Fruit fly (Drosophila melanogaster) whole organism, embryonic: ENCODE results near the gene CG1463.
A peak's percentile ranks its signal among the peaks of the same experiment; 100 is the strongest.

Experiments
- CG12236 ChIP-seq: fragments of 200-800 bp; sonication (Bioruptor generic); optimal IDR thresholded peaks from 2 replicates; lab custom pipeline; 2016; ENCODE audit warnings: missing biosample characterization, missing genetic modification characterization
- CG13424 ChIP-seq: fragments of 200-800 bp; sonication (Bioruptor generic); optimal IDR thresholded peaks from 2 replicates; lab custom pipeline; 2019; ENCODE audit warnings: missing biosample characterization, mild to moderate bottlenecking, missing genetic modification characterization, moderate library complexity
- CG15514 ChIP-seq: fragments of 200-800 bp; sonication (Bioruptor generic); optimal IDR thresholded peaks from 3 replicates; lab custom pipeline; 2017; ENCODE audit warnings: missing biosample characterization, missing genetic modification characterization, mild to moderate bottlenecking, moderate library complexity, missing genetic modification reagents
- CG1602 ChIP-seq: fragments of 200-800 bp; sonication (Bioruptor generic); optimal IDR thresholded peaks from 3 replicates; lab custom pipeline; 2016; ENCODE audit warnings: missing biosample characterization, missing genetic modification characterization
- CG16815 ChIP-seq: fragments of 200-800 bp; sonication (Bioruptor generic); optimal IDR thresholded peaks from 3 replicates; lab custom pipeline; 2017; ENCODE audit warnings: missing biosample characterization, mild to moderate bottlenecking, missing genetic modification characterization
- CG17186 ChIP-seq: fragments of 200-800 bp; sonication (Bioruptor generic); optimal IDR thresholded peaks from 3 replicates; lab custom pipeline; 2017; ENCODE audit warnings: missing biosample characterization, missing genetic modification reagents, missing genetic modification characterization
- CG17359 ChIP-seq: fragments of 200-800 bp; sonication (Bioruptor generic); optimal IDR thresholded peaks from 3 replicates; lab custom pipeline; 2018; ENCODE audit warnings: missing biosample characterization, mild to moderate bottlenecking, missing genetic modification characterization, moderate library complexity
- CG17385 ChIP-seq: fragments of 200-800 bp; sonication (Bioruptor generic); optimal IDR thresholded peaks from 3 replicates; lab custom pipeline; 2018; ENCODE audit warnings: missing biosample characterization, mild to moderate bottlenecking, missing genetic modification characterization
- CG17829 ChIP-seq: fragments of 200-800 bp; optimal IDR thresholded peaks from 2 replicates; lab custom pipeline; 2019; ENCODE audit warnings: missing biosample characterization, mild to moderate bottlenecking, missing genetic modification characterization, moderate library complexity
- CG18011 ChIP-seq: fragments of 200-800 bp; sonication (Bioruptor generic); optimal IDR thresholded peaks from 2 replicates; lab custom pipeline; 2017; ENCODE audit warnings: missing biosample characterization, missing genetic modification characterization, mild to moderate bottlenecking, moderate library complexity, missing genotype
- CG1832 ChIP-seq: fragments of 200-800 bp; sonication (Bioruptor generic); optimal IDR thresholded peaks from 2 replicates; lab custom pipeline; 2017; ENCODE audit warnings: missing biosample characterization, mild to moderate bottlenecking, missing genetic modification characterization, inconsistent platforms
- CG2116 ChIP-seq: fragments of 200-800 bp; sonication (Bioruptor generic); optimal IDR thresholded peaks from 3 replicates; lab custom pipeline; 2018; ENCODE audit warnings: missing biosample characterization, mild to moderate bottlenecking, missing genetic modification characterization
- CG3163 ChIP-seq: fragments of 200-800 bp; sonication (Bioruptor generic); optimal IDR thresholded peaks from 3 replicates; lab custom pipeline; 2016; ENCODE audit warnings: missing biosample characterization, missing genetic modification characterization
- CG32772 ChIP-seq: fragments of 200-800 bp; sonication (Bioruptor generic); IDR thresholded peaks from 2 replicates; pipeline ENCODE4 v1.3.6; 2022; ENCODE audit warnings: missing biosample characterization, missing genetic modification characterization
- CG4360 ChIP-seq: fragments of 200-800 bp; sonication (Bioruptor generic); IDR thresholded peaks from 2 replicates; pipeline ENCODE4 v1.3.6; 2022; ENCODE audit warnings: missing biosample characterization, missing genetic modification characterization
- CG4820 ChIP-seq: fragments of 200-800 bp; sonication (Bioruptor generic); optimal IDR thresholded peaks from 3 replicates; lab custom pipeline; 2016; ENCODE audit warnings: missing biosample characterization, missing genetic modification characterization
- CG6175 ChIP-seq: fragments of 200-800 bp; sonication (Bioruptor generic); IDR thresholded peaks from 3 replicates; pipeline ENCODE4 v1.3.6; 2022; ENCODE audit warnings: missing biosample characterization, missing genetic modification characterization
- CG6683 ChIP-seq: fragments of 200-800 bp; sonication (Bioruptor generic); optimal IDR thresholded peaks from 2 replicates; lab custom pipeline; 2017; ENCODE audit warnings: missing biosample characterization, mild to moderate bottlenecking, missing genetic modification characterization, missing genetic modification reagents
- CG9727 ChIP-seq: fragments of 200-800 bp; sonication (Bioruptor generic); optimal IDR thresholded peaks from 3 replicates; lab custom pipeline; 2017; ENCODE audit warnings: missing biosample characterization, mild to moderate bottlenecking, missing genetic modification characterization
- CHES-1-like ChIP-seq: fragments of 200-800 bp; sonication (Bioruptor generic); optimal IDR thresholded peaks from 2 replicates; lab custom pipeline; 2016; ENCODE audit warnings: missing biosample characterization, missing genetic modification characterization
- CkIIα-i1 ChIP-seq: fragments of 200-800 bp; sonication (Bioruptor generic); IDR thresholded peaks from 2 replicates; pipeline ENCODE4 v1.3.6; 2022; ENCODE audit warnings: missing biosample characterization, missing genetic modification characterization
- Dll ChIP-seq: fragments of 200-800 bp; sonication (Bioruptor generic); IDR thresholded peaks from 4 replicates; pipeline ENCODE4 v1.3.6; 2022; ENCODE audit warnings: missing biosample characterization, missing genetic modification characterization; ENCODE audit not compliant: partially characterized antibody
- Hr39 ChIP-seq: fragments of >200 bp; optimal IDR thresholded peaks from 2 replicates; lab custom pipeline; 2017
- MTF-1 ChIP-seq: fragments of 200-800 bp; sonication (Bioruptor generic); optimal IDR thresholded peaks from 2 replicates; lab custom pipeline; 2018; ENCODE audit warnings: missing biosample characterization, mild to moderate bottlenecking, missing genetic modification characterization, borderline replicate concordance
- NK7.1 ChIP-seq: fragments of 200-800 bp; sonication (Bioruptor generic); optimal IDR thresholded peaks from 3 replicates; lab custom pipeline; 2016; ENCODE audit warnings: missing biosample characterization, missing genetic modification characterization
- Stat92E ChIP-seq, 3 experiments: fragments of >200 bp in 2 of 3; fragments of 200-800 bp in 1 of 3; sonication (Bioruptor generic) in 1 of 3; optimal IDR thresholded peaks; 2 replicates each; lab custom pipeline; 2017 to 2019; ENCODE audit warnings: missing biosample characterization in 3 of 3, missing genetic modification characterization in 3 of 3, mild to moderate bottlenecking in 1 of 3, moderate library complexity in 1 of 3
- Trl ChIP-seq, 3 experiments: fragments of >200 bp in 2 of 3; fragments of 200-800 bp in 1 of 3; sonication (Bioruptor generic) in 1 of 3; optimal IDR thresholded peaks; 2 replicates in 1 of 3; 3 replicates in 2 of 3; lab custom pipeline; 2016 to 2017; ENCODE audit warnings: missing biosample characterization in 1 of 3, missing genetic modification characterization in 1 of 3
- cg ChIP-seq: fragments of 200-800 bp; sonication (Bioruptor generic); optimal IDR thresholded peaks from 3 replicates; lab custom pipeline; 2019; ENCODE audit warnings: missing biosample characterization, mild to moderate bottlenecking, missing genetic modification characterization, moderate library complexity
- chn ChIP-seq: fragments of 200-800 bp; sonication (Bioruptor generic); optimal IDR thresholded peaks from 2 replicates; lab custom pipeline; 2016; ENCODE audit warnings: missing biosample characterization, missing genetic modification characterization
- corto ChIP-seq: fragments of 200-800 bp; sonication (Bioruptor generic); optimal IDR thresholded peaks from 2 replicates; lab custom pipeline; 2016; ENCODE audit warnings: missing biosample characterization, mild to moderate bottlenecking, missing genetic modification characterization, moderate library complexity
- crc ChIP-seq: fragments of 200-800 bp; sonication (Bioruptor generic); optimal IDR thresholded peaks from 2 replicates; lab custom pipeline; 2016; ENCODE audit warnings: missing biosample characterization, missing genetic modification characterization
- crol ChIP-seq: fragments of 200-800 bp; sonication (Bioruptor generic); IDR thresholded peaks from 2 replicates; pipeline ENCODE4 v1.3.6; 2022; ENCODE audit warnings: missing biosample characterization, missing genetic modification characterization
- dysf ChIP-seq: fragments of 200-800 bp; sonication (Bioruptor generic); IDR thresholded peaks from 3 replicates; pipeline ENCODE4 v1.3.6; 2022; ENCODE audit warnings: missing biosample characterization, missing genetic modification characterization
- eve ChIP-seq, 2 experiments: fragments of >200 bp; optimal IDR thresholded peaks; 2 replicates each; lab custom pipeline; 2017; ENCODE audit warnings: missing biosample characterization in 2 of 2, missing genetic modification characterization in 2 of 2
- exex ChIP-seq: fragments of 200-800 bp; sonication (Bioruptor generic); optimal IDR thresholded peaks from 4 replicates; lab custom pipeline; 2018; ENCODE audit warnings: missing biosample characterization, mild to moderate bottlenecking, missing genetic modification characterization, moderate library complexity
- fu2 ChIP-seq: fragments of 200-800 bp; sonication (Bioruptor generic); optimal IDR thresholded peaks from 2 replicates; lab custom pipeline; 2016; ENCODE audit warnings: missing biosample characterization, missing genetic modification characterization
- gt ChIP-seq: fragments of 200-800 bp; sonication (Bioruptor generic); IDR thresholded peaks from 2 replicates; pipeline ENCODE4 v1.3.6; 2022; ENCODE audit warnings: missing biosample characterization, missing genetic modification characterization
- ken ChIP-seq: fragments of 200-800 bp; sonication (Bioruptor generic); IDR thresholded peaks from 3 replicates; pipeline ENCODE4 v1.3.6; 2022; ENCODE audit warnings: missing biosample characterization, missing genetic modification characterization
- kni ChIP-seq: fragments of 200-800 bp; sonication (Bioruptor generic); optimal IDR thresholded peaks from 3 replicates; lab custom pipeline; 2017; ENCODE audit warnings: mild to moderate bottlenecking, missing biosample characterization, missing genetic modification reagents, missing genetic modification characterization
- lbe ChIP-seq: fragments of 200-800 bp; sonication (Bioruptor generic); optimal IDR thresholded peaks from 2 replicates; lab custom pipeline; 2016; ENCODE audit warnings: missing biosample characterization, mild to moderate bottlenecking, missing genetic modification characterization
- nom ChIP-seq: fragments of 200-800 bp; sonication (Bioruptor generic); optimal IDR thresholded peaks from 2 replicates; lab custom pipeline; 2017; ENCODE audit warnings: missing biosample characterization, missing genetic modification characterization, mild to moderate bottlenecking, moderate library complexity, missing genetic modification reagents
- pan ChIP-seq, 4 experiments: fragments of >200 bp in 3 of 4; fragments of 200-800 bp in 1 of 4; sonication (Bioruptor generic) in 1 of 4; optimal IDR thresholded peaks in 3 of 4; IDR thresholded peaks in 1 of 4; 2 replicates each; pipeline versions ENCODE4 v1.3.6 to Lab custom; 2017 to 2022; ENCODE audit warnings: missing biosample characterization in 2 of 4, missing genetic modification characterization in 2 of 4, mixed read lengths in 1 of 4
- pfk ChIP-seq: fragments of 200-800 bp; sonication (Bioruptor generic); optimal IDR thresholded peaks from 2 replicates; lab custom pipeline; 2018; ENCODE audit warnings: missing biosample characterization, mild to moderate bottlenecking, missing genetic modification characterization, moderate library complexity
- sens ChIP-seq: fragments of 200-800 bp; sonication (Bioruptor generic); peaks from one replicate; lab custom pipeline; 2016; ENCODE audit warnings: missing biosample characterization, missing genetic modification characterization
- sqz ChIP-seq: fragments of 200-800 bp; sonication (Bioruptor generic); optimal IDR thresholded peaks from 3 replicates; lab custom pipeline; 2018; ENCODE audit warnings: missing biosample characterization, mild to moderate bottlenecking, missing genetic modification characterization
- unc-4 ChIP-seq: fragments of 200-800 bp; sonication (Bioruptor generic); IDR thresholded peaks from 2 replicates; pipeline ENCODE4 v1.3.6; 2022; ENCODE audit warnings: missing biosample characterization, missing genetic modification characterization; ENCODE audit not compliant: partially characterized antibody
- vfl ChIP-seq: fragments of 200-800 bp; sonication (Bioruptor generic); optimal IDR thresholded peaks from 2 replicates; lab custom pipeline; 2016; ENCODE audit warnings: missing biosample characterization, missing genetic modification characterization

The CG1463 gene

DNA sequence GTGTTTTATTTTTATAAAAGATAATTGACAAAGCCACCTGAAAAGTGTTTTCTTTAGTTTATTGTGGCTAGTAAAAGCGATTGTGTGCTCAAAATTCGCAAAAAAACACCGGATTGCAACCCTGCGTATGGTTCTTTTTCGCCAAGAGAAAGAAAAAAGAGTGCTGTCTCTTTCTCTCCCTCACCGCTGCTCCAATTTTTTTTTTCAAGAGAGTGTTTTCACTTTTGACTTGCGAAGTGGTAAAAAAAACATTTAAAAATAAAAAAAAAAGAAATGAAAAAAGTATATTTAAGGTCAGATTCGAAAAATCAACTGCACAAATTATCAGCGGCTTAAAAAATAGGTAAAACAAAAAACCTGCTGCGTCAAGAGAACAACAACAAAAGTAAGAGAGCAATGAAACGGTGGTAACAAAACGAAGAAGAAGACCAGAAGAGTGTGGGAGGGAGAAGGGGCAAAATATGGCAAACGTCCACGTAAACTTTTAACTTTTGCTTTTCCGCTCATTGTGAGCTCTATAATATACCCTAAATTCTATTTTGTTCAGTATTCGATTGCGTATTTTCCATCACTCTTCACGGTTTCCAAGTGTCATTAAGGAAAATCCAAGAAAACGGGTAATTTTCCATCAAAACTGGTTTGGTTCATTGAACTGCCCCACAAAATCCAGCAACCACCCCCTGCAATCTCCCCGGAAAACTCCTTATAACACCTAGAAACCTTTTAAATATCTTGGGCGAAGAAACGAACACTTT is 14.9 kb downstream of the CG1463 start:
- TF ChIP-seq sqz (GFP tag; lab: Kevin White, UChicago) (peak; percentile 76), eve (GFP tag; optimal IDR thresholded peaks at IDR 0.05; lab: Kevin White, UChicago) (no peak), exex (tag; lab: Kevin White, UChicago) (no peak), MTF-1 (GFP tag; lab: Kevin White, UChicago) (no peak), CG3163 (GFP tag; lab: Kevin White, UChicago) (peak; percentile 79), nom (GFP tag; lab: Kevin White, UChicago) (peak; percentile 79), Hr39 (lab: Kevin White, UChicago) (no peak), CG6683 (GFP tag; lab: Kevin White, UChicago) (no peak), CG16815 (no peak), corto (GFP tag; lab: Kevin White, UChicago) (peak; percentile 66), lbe (GFP tag; lab: Kevin White, UChicago) (peak; percentile 60), CG17359 (tag; lab: Kevin White, UChicago) (peak; percentile 40), CG12236 (GFP tag; lab: Kevin White, UChicago) (no peak), ken (GFP tag; lab: Robert Waterston, UW) (no peak), CG1832 (GFP tag; lab: Kevin White, UChicago) (peak; percentile 23), CG4360 (peak; percentile 54; the same call in 1 of the 2 replicates), CG15514 (GFP tag; lab: Kevin White, UChicago) (no peak), Trl (optimal IDR thresholded peaks at IDR 0.05; lab: Kevin White, UChicago) (peak; percentile 70 to 91), Trl (GFP tag; optimal IDR thresholded peaks at IDR 0.05; lab: Kevin White, UChicago) (no peak), CG13424 (tag; lab: Kevin White, UChicago) (no peak), CG17829 (tag; lab: Kevin White, UChicago) (no peak), kni (GFP tag; lab: Kevin White, UChicago) (peak; percentile 17), pfk (GFP tag; lab: Kevin White, UChicago) (peak; percentile 74), unc-4 (GFP tag; lab: Robert Waterston, UW) (no peak), cg (GFP tag; lab: Kevin White, UChicago) (peak; percentile 34), Stat92E (GFP tag; optimal IDR thresholded peaks at IDR 0.05; lab: Kevin White, UChicago) (no peak), CG1602 (GFP tag; lab: Kevin White, UChicago) (no peak), chn (GFP tag; lab: Kevin White, UChicago) (no peak), crc (no peak), CG2116 (GFP tag; lab: Kevin White, UChicago) (peak; percentile 89), CG32772 (GFP tag; lab: Robert Waterston, UW) (no peak), Dll (GFP tag; lab: Robert Waterston, UW) (no peak), pan (optimal IDR thresholded peaks at IDR 0.05; lab: Kevin White, UChicago) (no peak), pan (GFP tag; optimal IDR thresholded peaks at IDR 0.05 in 1 of 2, IDR thresholded peaks at IDR 0.05 in 1 of 2) (no peak), CG17385 (GFP tag; lab: Kevin White, UChicago) (peak; percentile 90), crol (peak; percentile 65), sens (peak; percentile 64)

DNA sequence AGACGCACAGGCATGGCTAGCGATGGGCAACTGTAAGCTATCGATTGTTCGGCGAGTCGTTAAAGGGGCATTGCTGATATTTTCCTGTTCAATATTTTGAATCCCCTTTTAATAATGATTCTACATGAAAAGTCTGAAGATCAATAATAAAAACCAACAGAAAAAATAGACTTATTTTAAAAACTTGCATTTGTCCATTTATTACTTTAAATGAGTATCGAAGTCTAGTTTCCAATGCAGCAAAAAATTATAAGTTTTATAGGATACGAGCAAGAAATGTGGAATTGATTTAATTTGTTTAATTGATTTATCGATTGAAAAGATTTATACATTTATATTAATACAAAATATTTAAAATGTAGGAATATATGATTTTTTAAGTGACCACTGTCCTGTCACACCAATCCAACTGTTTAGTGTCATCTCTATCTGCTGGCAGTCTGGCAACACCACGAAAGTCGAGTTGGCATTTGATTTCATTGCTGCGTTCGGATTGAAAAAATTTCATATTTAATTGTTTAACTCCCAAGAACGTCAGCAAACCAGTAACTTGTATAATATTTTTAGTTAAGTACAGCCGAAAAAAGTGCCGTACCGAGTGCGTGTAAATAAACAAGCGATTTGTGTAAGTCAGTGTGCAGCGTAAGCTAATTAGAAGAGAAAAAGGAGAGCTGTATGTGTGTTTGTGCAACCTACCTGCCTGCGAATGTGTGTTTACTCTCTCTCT is 15.7 kb downstream of the CG1463 start, which contains the start of the genes CG1824 and Sec16:
CG1824 (minus strand) TSS at position 15 of the 727 bp plus-strand sequence.
Sec16 (plus strand) TSS at position 438 of the 727 bp plus-strand sequence.
- no peak for TF ChIP-seq chn (GFP tag; lab: Kevin White, UChicago)
- no peak for TF ChIP-seq dysf
- TF ChIP-seq gt (GFP tag; lab: Robert Waterston, UW), result no peak
- no peak for TF ChIP-seq crc
- TF ChIP-seq CG9727 (GFP tag; lab: Kevin White, UChicago), result peak; percentile 54
- TF ChIP-seq NK7.1 (GFP tag; lab: Kevin White, UChicago), result no peak
- no peak for TF ChIP-seq CG18011
- peak; percentile 8 for TF ChIP-seq CG17186
- TF ChIP-seq vfl (GFP tag; lab: Kevin White, UChicago), result no peak
- no peak for TF ChIP-seq CG4820 (GFP tag; lab: Kevin White, UChicago)
- TF ChIP-seq CG6175 (GFP tag; lab: Robert Waterston, UW), result no peak
- no peak for TF ChIP-seq CkIIα-i1
- TF ChIP-seq CHES-1-like, result peak; percentile 0
- peak; percentile 1 for TF ChIP-seq fu2 (GFP tag; lab: Kevin White, UChicago)
